Worm (Caenorhabditis elegans): ENCODE results near the gene idpp-3.

idpp-3 gene

DNA sequence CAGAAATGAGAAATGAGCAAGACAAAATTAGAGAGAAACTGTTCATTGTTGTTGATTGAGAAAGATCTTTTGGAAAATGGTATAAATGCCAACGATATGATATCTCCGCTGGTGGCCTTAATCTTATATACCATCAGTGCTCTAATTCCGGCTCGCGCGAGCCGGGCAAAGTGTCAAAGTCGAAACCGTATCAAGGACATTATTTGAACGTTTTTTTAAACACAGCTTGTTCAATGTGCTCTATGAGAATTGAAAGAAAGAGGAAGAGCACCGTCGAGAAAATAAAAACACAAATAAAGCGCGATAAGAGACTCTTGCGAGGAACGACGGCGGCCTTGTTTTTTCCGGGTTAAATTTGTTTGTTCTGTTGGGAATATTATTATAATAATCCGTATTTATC lies at the start of gene idpp-3:
Gene idpp-3 (minus strand): TSS at position 101 of the 400 bp plus-strand sequence.
- TF ChIP-seq fax-1 (tag; optimal IDR thresholded peaks at IDR 0.05) (no peak), sox-2 (GFP tag; IDR thresholded peaks at IDR 0.05) (no peak), ceh-9 (tag; optimal IDR thresholded peaks at IDR 0.05) (no peak), sdc-2 (tag; optimal IDR thresholded peaks at IDR 0.05) (no peak), npax-4 (tag; optimal IDR thresholded peaks at IDR 0.05) (no peak), elt-2 (tag; optimal IDR thresholded peaks at IDR 0.05) (no peak), ref-2 (tag; optimal IDR thresholded peaks at IDR 0.05) (no peak), pat-9 (tag; optimal IDR thresholded peaks at IDR 0.05) (no peak), unc-86 (tag; optimal IDR thresholded peaks at IDR 0.05) (no peak), madf-2 (tag; optimal IDR thresholded peaks at IDR 0.05) (no peak), ceh-6 (GFP tag; optimal IDR thresholded peaks at IDR 0.05) (no peak), ztf-16 (tag; optimal IDR thresholded peaks at IDR 0.05) (no peak)

DNA sequence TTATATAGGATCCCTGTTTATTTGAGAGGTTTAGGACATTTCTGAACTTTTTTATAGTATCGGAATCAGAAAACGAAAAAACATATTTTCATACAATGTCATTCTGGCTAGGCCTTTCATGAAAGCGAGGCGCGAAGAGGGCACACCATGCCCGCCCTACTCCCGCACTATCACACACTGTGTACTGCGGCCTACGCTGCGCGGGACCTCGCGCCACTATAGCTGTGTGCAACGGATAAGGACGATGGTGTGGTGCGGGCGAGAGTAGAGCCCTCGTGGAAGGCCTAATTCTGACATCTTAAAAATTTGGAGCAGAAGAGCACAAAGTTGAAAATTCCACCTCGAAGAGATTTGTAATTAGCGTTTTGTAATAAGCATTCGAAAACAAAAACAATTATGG lies 49.6 kb upstream of the idpp-3 start:
- no peak for TF ChIP-seq sox-2 (GFP tag; IDR thresholded peaks at IDR 0.05)
- TF ChIP-seq ama-1 (optimal IDR thresholded peaks at IDR 0.05): no peak
- TF ChIP-seq pag-3 (tag; optimal IDR thresholded peaks at IDR 0.05; ENCODE audit: borderline replicate concordance): no peak
- no peak for TF ChIP-seq madf-2 (tag; optimal IDR thresholded peaks at IDR 0.05)
- no peak for TF ChIP-seq fax-1 (tag; optimal IDR thresholded peaks at IDR 0.05)
- TF ChIP-seq tbx-2 (tag; optimal IDR thresholded peaks at IDR 0.05): no peak
- no peak for TF ChIP-seq lin-11 (tag; optimal IDR thresholded peaks at IDR 0.05)
- TF ChIP-seq gmeb-2 (tag; optimal IDR thresholded peaks at IDR 0.05): no peak
- no peak for TF ChIP-seq ztf-16 (tag; optimal IDR thresholded peaks at IDR 0.05)
- TF ChIP-seq ceh-48 (tag; optimal IDR thresholded peaks at IDR 0.05): no peak
- TF ChIP-seq ceh-19 (GFP tag; optimal IDR thresholded peaks at IDR 0.05): no peak
- TF ChIP-seq dve-1 (tag; optimal IDR thresholded peaks at IDR 0.05): no peak
- no peak for TF ChIP-seq hlh-15 (tag; optimal IDR thresholded peaks at IDR 0.05)
- no peak for TF ChIP-seq elt-4 (tag; optimal IDR thresholded peaks at IDR 0.05)
- no peak for TF ChIP-seq ceh-2 (tag; optimal IDR thresholded peaks at IDR 0.05)
- no peak for TF ChIP-seq hlh-13 (GFP tag; optimal IDR thresholded peaks at IDR 0.05)
- TF ChIP-seq ceh-14 (tag; optimal IDR thresholded peaks at IDR 0.05): no peak
- no peak for TF ChIP-seq unc-55 (GFP tag; optimal IDR thresholded peaks at IDR 0.05)

DNA sequence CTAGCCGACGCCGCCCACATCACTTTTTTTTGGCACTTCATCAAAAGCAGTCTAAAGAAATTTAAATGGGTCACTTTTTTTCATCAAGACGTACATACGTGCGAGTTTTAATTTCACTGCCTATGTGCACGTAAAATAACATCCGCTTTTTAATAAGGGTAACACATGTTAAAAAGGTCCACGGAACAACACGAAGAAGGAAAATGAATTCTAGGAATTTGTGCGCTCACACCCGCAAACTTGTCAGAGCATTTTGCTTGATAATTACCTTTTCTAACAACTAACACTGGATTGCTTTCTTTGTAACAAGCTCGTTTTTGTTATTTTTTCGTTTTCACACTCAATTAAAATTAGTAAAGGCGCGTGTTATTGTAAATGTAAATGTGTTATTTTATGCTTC lies 47.3 kb upstream of the idpp-3 start:
- TF ChIP-seq T23F11.4 (GFP tag; optimal IDR thresholded peaks at IDR 0.05) (no peak), pqm-1 (tag; optimal IDR thresholded peaks at IDR 0.05) (no peak), hlh-15 (tag; optimal IDR thresholded peaks at IDR 0.05) (no peak), K09A11.1 (tag; optimal IDR thresholded peaks at IDR 0.05; ENCODE audit: insufficient read depth) (no peak), ceh-31 (tag; optimal IDR thresholded peaks at IDR 0.05) (no peak), pros-1 (tag; optimal IDR thresholded peaks at IDR 0.05) (no peak), pha-4 (tag; optimal IDR thresholded peaks at IDR 0.05) (no peak), hlh-30 (tag; optimal IDR thresholded peaks at IDR 0.05; ENCODE audit: insufficient read depth) (no peak)

DNA sequence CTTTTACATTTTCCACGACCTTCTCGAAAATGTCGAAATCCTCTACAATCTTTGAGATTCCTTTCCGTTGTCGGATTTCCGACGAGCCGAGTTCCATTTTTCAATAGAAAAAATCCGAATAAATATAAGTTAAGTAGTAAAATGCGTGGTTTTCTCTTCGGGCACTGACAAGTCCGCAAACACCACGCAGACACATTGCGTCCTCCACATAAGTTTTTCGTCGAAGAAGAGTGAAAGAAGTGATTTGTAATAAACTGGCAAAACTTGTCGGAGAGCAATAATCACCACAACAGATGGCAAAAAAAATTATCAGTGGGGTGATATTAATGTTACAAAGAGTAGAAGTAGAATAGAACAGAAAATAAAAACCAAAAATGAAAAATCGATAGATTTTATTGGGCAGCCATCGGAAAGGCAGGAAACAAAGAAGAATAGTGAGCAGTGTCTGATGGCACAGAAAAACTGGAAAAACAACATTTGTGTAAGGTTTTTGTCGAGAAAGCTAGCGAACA lies 45.5 kb upstream of the idpp-3 start, which contains the start of gene ergi-2:
Gene ergi-2 (minus strand): TSS at position 462 of the 512 bp plus-strand sequence.
- TF ChIP-seq pha-2 (tag; optimal IDR thresholded peaks at IDR 0.05): no peak
- no peak for TF ChIP-seq ceh-2 (tag; optimal IDR thresholded peaks at IDR 0.05)
- no peak for TF ChIP-seq lin-11 (tag; optimal IDR thresholded peaks at IDR 0.05)
- TF ChIP-seq ceh-31 (tag; optimal IDR thresholded peaks at IDR 0.05): no peak
- TF ChIP-seq ceh-9 (tag; optimal IDR thresholded peaks at IDR 0.05): no peak
- no peak for TF ChIP-seq pag-3 (tag; optimal IDR thresholded peaks at IDR 0.05; ENCODE audit: borderline replicate concordance)
- no peak for TF ChIP-seq ceh-34 (tag; optimal IDR thresholded peaks at IDR 0.05)
- TF ChIP-seq elt-2 (tag; optimal IDR thresholded peaks at IDR 0.05): no peak
